Fruit fly (Drosophila melanogaster): ENCODE measurements around the gene Deaf1.

The Deaf1 gene

DNA sequence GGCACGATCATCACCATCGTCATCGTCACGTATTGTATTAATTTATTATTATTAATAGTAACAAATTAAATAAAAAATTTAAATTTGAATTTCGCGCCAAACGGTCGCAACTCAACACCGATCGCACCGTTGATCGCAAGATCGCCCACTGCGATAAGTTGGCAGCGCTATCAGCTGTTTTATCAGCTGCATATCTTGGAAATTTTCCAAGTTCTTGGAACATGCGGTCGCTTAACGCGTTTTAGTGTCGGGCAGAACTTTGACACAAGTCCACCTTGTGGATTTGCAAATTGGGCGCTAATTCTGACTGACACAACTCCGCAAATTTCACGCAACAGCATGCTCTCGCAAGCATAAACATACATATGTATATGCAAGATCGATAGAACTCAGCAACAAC is 43.2 kb downstream of the Deaf1 start (continued):
- no peak for TF ChIP-seq CG8944 (GFP tag; optimal IDR thresholded peaks at IDR 0.05)
- TF ChIP-seq Dref (GFP tag; IDR thresholded peaks at IDR 0.05): no peak; the same call in 1 of the 2 replicates
- TF ChIP-seq dmrt99B (tag; optimal IDR thresholded peaks at IDR 0.05): no peak
- TF ChIP-seq NK7.1 (GFP tag; optimal IDR thresholded peaks at IDR 0.05): no peak
- TF ChIP-seq nom (GFP tag; optimal IDR thresholded peaks at IDR 0.05): peak; percentile 44
- no peak for TF ChIP-seq CG10431 (GFP tag; optimal IDR thresholded peaks at IDR 0.05)
- peak; percentile 70 for TF ChIP-seq ftz-f1 (GFP tag; optimal IDR thresholded peaks at IDR 0.05)
- no peak for TF ChIP-seq Ada2b (GFP tag; IDR thresholded peaks at IDR 0.05)
- TF ChIP-seq CG3995 (GFP tag; optimal IDR thresholded peaks at IDR 0.05): peak; percentile 74
- no peak for TF ChIP-seq CG6654 (GFP tag; optimal IDR thresholded peaks at IDR 0.05)
- peak; percentile 61 for TF ChIP-seq CG14710 (tag; optimal IDR thresholded peaks at IDR 0.05)
- TF ChIP-seq Hmr (GFP tag; optimal IDR thresholded peaks at IDR 0.05): peak; percentile 37
- TF ChIP-seq ap (GFP tag; IDR thresholded peaks at IDR 0.05): no peak
- TF ChIP-seq NfI (GFP tag; optimal IDR thresholded peaks at IDR 0.05): peak; percentile 68
- no peak for TF ChIP-seq CG1647 (GFP tag; optimal IDR thresholded peaks at IDR 0.05)
- TF ChIP-seq CG7745 (tag; optimal IDR thresholded peaks at IDR 0.05): no peak
- no peak for TF ChIP-seq usp (GFP tag; optimal IDR thresholded peaks at IDR 0.05)
- TF ChIP-seq NC2α (GFP tag; optimal IDR thresholded peaks at IDR 0.05): no peak
- no peak for TF ChIP-seq pan (optimal IDR thresholded peaks at IDR 0.05)
- no peak for TF ChIP-seq pan (GFP tag; optimal IDR thresholded peaks at IDR 0.05 in 1 of 2, IDR thresholded peaks at IDR 0.05 in 1 of 2)
- no peak for TF ChIP-seq gcm2 (GFP tag; optimal IDR thresholded peaks at IDR 0.05)
- TF ChIP-seq Xbp1 (GFP tag; optimal IDR thresholded peaks at IDR 0.05): peak; percentile 9
- TF ChIP-seq tgo (GFP tag; IDR thresholded peaks at IDR 0.05): no peak
- no peak for TF ChIP-seq Hr3 (GFP tag; optimal IDR thresholded peaks at IDR 0.05)
- peak; percentile 75 for TF ChIP-seq pzg (GFP tag; optimal IDR thresholded peaks at IDR 0.05)
- TF ChIP-seq pros (GFP tag; optimal IDR thresholded peaks at IDR 0.05): no peak
- TF ChIP-seq Fer3 (tag; optimal IDR thresholded peaks at IDR 0.05): no peak
- peak; percentile 8 for TF ChIP-seq CG13296 (GFP tag; optimal IDR thresholded peaks at IDR 0.05)
- TF ChIP-seq Opbp (GFP tag; IDR thresholded peaks at IDR 0.05; ENCODE audit: partially characterized antibody): peak; percentile 52; the same call in 1 of the 3 replicates
- TF ChIP-seq Atf3 (GFP tag; optimal IDR thresholded peaks at IDR 0.05): no peak
- no peak for TF ChIP-seq CG15073 (GFP tag; optimal IDR thresholded peaks at IDR 0.05)
- peak; percentile 20 for TF ChIP-seq bigmax (GFP tag; optimal IDR thresholded peaks at IDR 0.05)
- peak; percentile 13; the same call in 1 of the 2 replicates for TF ChIP-seq CG4360 (GFP tag; IDR thresholded peaks at IDR 0.05)
- TF ChIP-seq Ets97D (GFP tag; optimal IDR thresholded peaks at IDR 0.05): peak; percentile 48
- TF ChIP-seq stc (GFP tag; IDR thresholded peaks at IDR 0.05): 0 out of 2 replicates have a peak, but pooled peaks have one; percentile 25
- TF ChIP-seq Ets65A (GFP tag): no peak
- TF ChIP-seq CG32772 (GFP tag; IDR thresholded peaks at IDR 0.05): no peak
- TF ChIP-seq CG2712 (tag; optimal IDR thresholded peaks at IDR 0.05): peak; percentile 34
- no peak for TF ChIP-seq CG13775 (GFP tag; optimal IDR thresholded peaks at IDR 0.05)
- TF ChIP-seq CG7357 (GFP tag; IDR thresholded peaks at IDR 0.05): no peak
- peak; percentile 8 for TF ChIP-seq lilli (GFP tag; optimal IDR thresholded peaks at IDR 0.05)
- TF ChIP-seq CG12744 (GFP tag; optimal IDR thresholded peaks at IDR 0.05): no peak
- TF ChIP-seq fru (optimal IDR thresholded peaks at IDR 0.05): no peak
- no peak for TF ChIP-seq CG11504 (tag; optimal IDR thresholded peaks at IDR 0.05)
- TF ChIP-seq CG11695 (GFP tag; IDR thresholded peaks at IDR 0.05): no peak
- peak; percentile 62 for TF ChIP-seq Jarid2 (GFP tag; optimal IDR thresholded peaks at IDR 0.05)
- TF ChIP-seq CG11093 (GFP tag; IDR thresholded peaks at IDR 0.05): no peak
- TF ChIP-seq zfh2 (GFP tag; optimal IDR thresholded peaks at IDR 0.05): no peak
- TF ChIP-seq Doc2 (GFP tag; IDR thresholded peaks at IDR 0.05): no peak
- 0 out of 4 replicates have a peak, but pooled peaks have one; percentile 31 for TF ChIP-seq Dll (GFP tag; IDR thresholded peaks at IDR 0.05; ENCODE audit: partially characterized antibody)
- no peak for TF ChIP-seq al (GFP tag; IDR thresholded peaks at IDR 0.05)
- TF ChIP-seq nmo (GFP tag; optimal IDR thresholded peaks at IDR 0.05): peak; percentile 7
- peak; percentile 38 for TF ChIP-seq mirr (GFP tag; optimal IDR thresholded peaks at IDR 0.05)

All from whole organism, embryonic.